Worm (Caenorhabditis elegans) whole organism, L1 larva: ENCODE measurements around the gene M02B7.2.

Source experiments
- C04F5.9 ChIP-seq: sonication (generic microtip); optimal IDR thresholded peaks from 2 replicates; lab custom pipeline; 2016; ENCODE audit warnings: missing genetic modification characterization, missing compliant biosample characterization
- C34B4.2 ChIP-seq: sonication (generic microtip); optimal IDR thresholded peaks from 2 replicates; lab custom pipeline; 2017; ENCODE audit warnings: mild to moderate bottlenecking, missing genetic modification characterization, missing compliant biosample characterization
- F16B12.6 ChIP-seq: fragments of 150-350 bp; optimal IDR thresholded peaks from 2 replicates; lab custom pipeline; 2014; ENCODE audit warnings: missing biosample characterization, missing genetic modification characterization
- aha-1 ChIP-seq: fragments of 150-350 bp; optimal IDR thresholded peaks from 2 replicates; lab custom pipeline; 2014; ENCODE audit warnings: missing biosample characterization, missing genetic modification characterization
- alr-1 ChIP-seq: fragments of 200-800 bp; sonication (Bioruptor generic); optimal IDR thresholded peaks from 2 replicates; lab custom pipeline; 2018; ENCODE audit warnings: borderline replicate concordance, mild to moderate bottlenecking, missing genetic modification characterization, missing compliant biosample characterization
- ama-1 ChIP-seq: fragments of 150-350 bp; optimal IDR thresholded peaks from 2 replicates; lab custom pipeline; 2014
- blmp-1 ChIP-seq: fragments of 150-350 bp; optimal IDR thresholded peaks from 2 replicates; lab custom pipeline; 2014; ENCODE audit warnings: missing biosample characterization, missing genetic modification characterization
- ceh-82 ChIP-seq, 3 experiments: fragments of 150-350 bp in 1 of 3; sonication (generic microtip) in 2 of 3; optimal IDR thresholded peaks; 2 replicates each; lab custom pipeline; 2014 to 2017; ENCODE audit warnings: missing biosample characterization in 3 of 3, missing genetic modification characterization in 3 of 3
- ceh-90 ChIP-seq: sonication (generic microtip); optimal IDR thresholded peaks from 2 replicates; lab custom pipeline; 2016; ENCODE audit warnings: missing genetic modification characterization, missing compliant biosample characterization
- dpl-1 ChIP-seq, 3 experiments: fragments of 150-350 bp in 2 of 3; sonication (generic microtip) in 1 of 3; optimal IDR thresholded peaks; 2 replicates each; lab custom pipeline; 2014 to 2017; ENCODE audit warnings: missing biosample characterization in 3 of 3, missing genetic modification characterization in 3 of 3, missing genetic modification reagents in 3 of 3
- dsc-1 ChIP-seq: sonication (generic microtip); optimal IDR thresholded peaks from 2 replicates; lab custom pipeline; 2016; ENCODE audit warnings: mild to moderate bottlenecking, missing genetic modification characterization, missing compliant biosample characterization
- efl-1 ChIP-seq, 4 experiments: fragments of 150-350 bp; optimal IDR thresholded peaks in 3 of 4; peaks in 1 of 4; 1 replicate in 1 of 4; 2 replicates in 3 of 4; lab custom pipeline; 2014; ENCODE audit warnings: missing biosample characterization in 2 of 4, missing genetic modification characterization in 2 of 4, missing genetic modification reagents in 2 of 4
- efl-3 ChIP-seq: fragments of 200-800 bp; sonication (Bioruptor generic); optimal IDR thresholded peaks from 2 replicates; lab custom pipeline; 2018; ENCODE audit warnings: mild to moderate bottlenecking, missing genetic modification characterization, missing compliant biosample characterization
- egl-13 ChIP-seq: sonication (generic microtip); optimal IDR thresholded peaks from 2 replicates; lab custom pipeline; 2016; ENCODE audit warnings: missing genotype, missing genetic modification reagents, missing genetic modification characterization, missing compliant biosample characterization
- elt-2 ChIP-seq: sonication (generic microtip); optimal IDR thresholded peaks from 2 replicates; lab custom pipeline; 2016; ENCODE audit warnings: missing genetic modification characterization, mild to moderate bottlenecking, inconsistent platforms, missing compliant biosample characterization, missing genetic modification reagents
- elt-3 ChIP-seq, 6 experiments: fragments of 150-350 bp in 1 of 6; sonication (generic microtip); optimal IDR thresholded peaks; 2 replicates each; lab custom pipeline; 2017 to 2018; ENCODE audit warnings: missing biosample characterization in 6 of 6, missing genetic modification characterization in 6 of 6, inconsistent platforms in 1 of 6
- ets-5 ChIP-seq: fragments of 200-800 bp; sonication (Bioruptor generic); IDR thresholded peaks from 2 replicates; pipeline ENCODE4 v1.3.6; 2022; ENCODE audit warnings: missing genetic modification characterization, missing compliant biosample characterization
- fkh-10 ChIP-seq: sonication (generic microtip); optimal IDR thresholded peaks from 2 replicates; lab custom pipeline; 2017; ENCODE audit warnings: missing biosample characterization, missing genetic modification reagents, missing genetic modification characterization
- fkh-4 ChIP-seq: sonication (generic microtip); optimal IDR thresholded peaks from 2 replicates; lab custom pipeline; 2016; ENCODE audit warnings: missing compliant biosample characterization, missing genetic modification characterization, borderline replicate concordance
- fos-1 ChIP-seq: fragments of 150-350 bp; optimal IDR thresholded peaks from 2 replicates; lab custom pipeline; 2014; ENCODE audit warnings: missing biosample characterization, missing genetic modification characterization
- hpl-2 ChIP-seq: fragments of 150-350 bp; optimal IDR thresholded peaks from 2 replicates; lab custom pipeline; 2014; ENCODE audit warnings: missing biosample characterization, missing genetic modification reagents, missing genetic modification characterization
- lin-13 ChIP-seq: fragments of 150-350 bp; optimal IDR thresholded peaks from 2 replicates; lab custom pipeline; 2014; ENCODE audit warnings: missing biosample characterization, missing genetic modification reagents, missing genetic modification characterization
- lin-14 ChIP-seq: fragments of 200-800 bp; sonication (Bioruptor generic); optimal IDR thresholded peaks from 2 replicates; lab custom pipeline; 2018; ENCODE audit warnings: mild to moderate bottlenecking, missing genetic modification characterization, moderate library complexity, missing compliant biosample characterization
- lin-39 ChIP-seq: fragments of 150-350 bp; optimal IDR thresholded peaks from 2 replicates; lab custom pipeline; 2014; ENCODE audit warnings: missing biosample characterization, missing genetic modification reagents, missing genetic modification characterization
- mab-9 ChIP-seq: fragments of 200-800 bp; sonication (Bioruptor generic); IDR thresholded peaks from 2 replicates; pipeline ENCODE4 v1.3.6; 2022; ENCODE audit warnings: missing genetic modification reagents, missing genetic modification characterization, missing compliant biosample characterization
- mef-2 ChIP-seq: fragments of 150-350 bp; optimal IDR thresholded peaks from 2 replicates; lab custom pipeline; 2014; ENCODE audit warnings: missing biosample characterization, missing genetic modification characterization
- nhr-47 ChIP-seq: sonication (generic microtip); optimal IDR thresholded peaks from 2 replicates; lab custom pipeline; 2016; ENCODE audit warnings: mild to moderate bottlenecking, missing genetic modification characterization, moderate library complexity, missing compliant biosample characterization
- nhr-71 ChIP-seq: sonication (generic microtip); optimal IDR thresholded peaks from 2 replicates; lab custom pipeline; 2016; ENCODE audit warnings: mild to moderate bottlenecking, missing genetic modification characterization, moderate library complexity, missing compliant biosample characterization
- nhr-76 ChIP-seq: sonication (generic microtip); optimal IDR thresholded peaks from 2 replicates; lab custom pipeline; 2017; ENCODE audit warnings: missing biosample characterization, missing genetic modification characterization
- nhr-84 ChIP-seq: sonication (generic microtip); optimal IDR thresholded peaks from 2 replicates; lab custom pipeline; 2017; ENCODE audit warnings: missing biosample characterization, missing genetic modification characterization
- nhr-85 ChIP-seq: sonication (generic microtip); peaks from one replicate; lab custom pipeline; 2016; ENCODE audit warnings: missing genetic modification characterization, inconsistent platforms, missing compliant biosample characterization
- nhr-90 ChIP-seq: sonication (generic microtip); optimal IDR thresholded peaks from 2 replicates; lab custom pipeline; 2016; ENCODE audit warnings: mild to moderate bottlenecking, missing genetic modification characterization, missing compliant biosample characterization; ENCODE audit not compliant: poor library complexity
- pax-3 ChIP-seq: fragments of 200-800 bp; sonication (Bioruptor generic); optimal IDR thresholded peaks from 2 replicates; lab custom pipeline; 2018; ENCODE audit warnings: mild to moderate bottlenecking, missing genetic modification characterization, moderate library complexity, missing compliant biosample characterization
- rnt-1 ChIP-seq: sonication (generic microtip); optimal IDR thresholded peaks from 2 replicates; lab custom pipeline; 2016; ENCODE audit warnings: mild to moderate bottlenecking, missing genetic modification characterization, moderate library complexity, missing compliant biosample characterization
- snpc-4 ChIP-seq: fragments of 150-350 bp; optimal IDR thresholded peaks from 2 replicates; lab custom pipeline; 2014; ENCODE audit warnings: missing biosample characterization, missing genetic modification characterization
- snu-23 ChIP-seq: sonication (generic microtip); optimal IDR thresholded peaks from 2 replicates; lab custom pipeline; 2016; ENCODE audit warnings: missing genetic modification characterization, missing compliant biosample characterization
- sptf-1 ChIP-seq: fragments of 150-350 bp; optimal IDR thresholded peaks from 2 replicates; lab custom pipeline; 2014; ENCODE audit warnings: missing biosample characterization, missing genetic modification characterization
- unc-86 ChIP-seq: sonication (generic microtip); optimal IDR thresholded peaks from 2 replicates; lab custom pipeline; 2016; ENCODE audit warnings: missing genetic modification characterization, missing compliant biosample characterization
- unc-98 ChIP-seq: fragments of 200-800 bp; sonication (Bioruptor generic); IDR thresholded peaks from 2 replicates; pipeline ENCODE4 v1.3.6; 2022; ENCODE audit warnings: missing genetic modification characterization, missing compliant biosample characterization
- vab-15 ChIP-seq: sonication (generic microtip); optimal IDR thresholded peaks from 2 replicates; lab custom pipeline; 2017; ENCODE audit warnings: missing genotype, mild to moderate bottlenecking, missing genetic modification characterization, missing compliant biosample characterization
- xbp-1 ChIP-seq: sonication (generic microtip); optimal IDR thresholded peaks from 2 replicates; lab custom pipeline; 2016; ENCODE audit warnings: missing genetic modification characterization, missing compliant biosample characterization
- zag-1 ChIP-seq: fragments of 150-350 bp; optimal IDR thresholded peaks from 2 replicates; lab custom pipeline; 2014; ENCODE audit warnings: missing biosample characterization, missing genetic modification characterization
- zip-4 ChIP-seq: fragments of 200-800 bp; sonication (Bioruptor generic); optimal IDR thresholded peaks from 2 replicates; lab custom pipeline; 2018; ENCODE audit warnings: mild to moderate bottlenecking, missing genetic modification characterization, moderate library complexity, missing compliant biosample characterization
- ztf-11 ChIP-seq, 2 experiments: sonication (generic microtip); optimal IDR thresholded peaks; 2 replicates each; lab custom pipeline; 2016 to 2017; ENCODE audit warnings: missing genetic modification characterization in 2 of 2, missing biosample characterization in 1 of 2, missing compliant biosample characterization in 1 of 2

M02B7.2 gene

DNA sequence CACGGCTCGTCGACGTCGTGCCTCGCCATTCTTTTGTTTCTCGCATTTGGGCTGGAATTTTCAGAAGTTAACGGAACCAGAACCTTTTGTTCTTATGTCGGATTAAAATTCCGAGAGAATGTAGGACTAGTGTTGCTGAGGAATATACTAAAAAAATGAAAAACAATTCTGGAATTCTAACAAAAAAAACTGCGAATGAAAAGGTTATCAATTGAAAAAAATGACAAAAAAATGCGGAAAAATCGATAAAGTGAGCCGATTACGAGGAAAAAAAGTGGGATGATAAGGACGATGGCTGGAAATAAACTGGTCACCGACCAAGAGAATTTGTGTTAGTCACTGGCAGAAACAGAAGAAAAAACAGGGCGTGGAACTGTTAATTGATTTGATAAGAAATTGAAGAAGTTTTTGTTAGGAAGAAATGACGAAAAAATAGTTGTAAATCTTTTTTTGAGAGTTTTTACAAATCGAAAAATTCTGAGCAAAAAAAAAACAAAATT is 15.9 kb downstream of the M02B7.2 start, which contains the start of gene bris-1:
bris-1 (minus strand) TSS at position 51 of the 500 bp plus-strand sequence.
- TF ChIP-seq dpl-1 (GFP tag; optimal IDR thresholded peaks at IDR 0.05; lab: Kevin White, UChicago) (no peak), nhr-85 (tag; lab: Kevin White, UChicago) (peak; percentile 12), elt-2 (tag; lab: Kevin White, UChicago) (peak; percentile 80)

DNA sequence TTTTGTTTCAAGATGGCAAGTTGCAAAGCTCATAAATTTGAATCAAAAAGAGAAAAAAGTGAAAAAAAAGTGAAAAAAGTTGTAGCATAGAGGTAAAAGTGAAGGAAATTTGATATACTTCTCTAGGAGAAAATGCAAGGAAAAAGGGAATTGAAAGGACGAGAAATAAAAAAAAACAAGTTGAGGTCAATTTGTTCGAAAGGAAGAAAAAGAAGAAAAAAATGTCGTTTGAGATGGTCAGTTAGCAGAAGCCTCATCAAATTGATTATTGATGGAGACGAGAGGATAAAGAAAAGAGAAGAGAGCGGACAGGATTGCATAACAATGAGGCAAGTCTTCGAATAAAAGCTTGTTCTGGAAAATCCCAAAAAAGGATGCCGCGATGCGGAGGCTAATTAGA is 16.8 kb downstream of the M02B7.2 start:
- TF ChIP-seq lin-14 (GFP tag; lab: Kevin White, UChicago) (peak; percentile 30), nhr-90 (tag; lab: Kevin White, UChicago) (no peak), efl-3 (GFP tag; lab: Kevin White, UChicago) (no peak), lin-13 (no peak), blmp-1 (tag; lab: Kevin White, UChicago) (peak; percentile 20), elt-2 (tag; lab: Kevin White, UChicago) (no peak), ceh-90 (tag; lab: Kevin White, UChicago) (no peak), mab-9 (GFP tag; lab: Robert Waterston, UW) (no peak), nhr-85 (tag; lab: Kevin White, UChicago) (peak; percentile 9), zag-1 (no peak), fkh-10 (GFP tag; lab: Kevin White, UChicago) (peak; percentile 95)

- TF ChIP-seq nhr-90 (tag; lab: Kevin White, UChicago): no peak
- TF ChIP-seq snu-23 (GFP tag; lab: Kevin White, UChicago): no peak
- TF ChIP-seq efl-1 (optimal IDR thresholded peaks at IDR 0.05; lab: Kevin White, UChicago): no peak
- TF ChIP-seq efl-1 (GFP tag; optimal IDR thresholded peaks at IDR 0.05 in 1 of 2; lab: Kevin White, UChicago): peak in 1 of 2 experiments; percentile 42
- TF ChIP-seq zag-1: no peak
- TF ChIP-seq vab-15 (tag; lab: Kevin White, UChicago): no peak
- no peak for TF ChIP-seq snpc-4 (tag; lab: Kevin White, UChicago)
- no peak for TF ChIP-seq elt-3 (tag; optimal IDR thresholded peaks at IDR 0.05; lab: Kevin White, UChicago)
- TF ChIP-seq unc-86 (tag; lab: Kevin White, UChicago): peak; percentile 65
- peak; percentile 43 for TF ChIP-seq elt-2 (tag; lab: Kevin White, UChicago)
- TF ChIP-seq nhr-71 (tag; lab: Kevin White, UChicago): peak; percentile 34
- TF ChIP-seq mef-2 (tag; lab: Kevin White, UChicago): no peak
- no peak for TF ChIP-seq xbp-1 (tag; lab: Kevin White, UChicago)
- TF ChIP-seq fkh-10 (GFP tag; lab: Kevin White, UChicago): no peak
- TF ChIP-seq lin-14 (GFP tag; lab: Kevin White, UChicago): peak; percentile 32
- no peak for TF ChIP-seq hpl-2
- peak; percentile 13 for TF ChIP-seq nhr-47 (tag; lab: Kevin White, UChicago)
- TF ChIP-seq lin-39 (tag; lab: Kevin White, UChicago): no peak
- no peak for TF ChIP-seq dsc-1
- no peak for TF ChIP-seq blmp-1 (tag; lab: Kevin White, UChicago)
- no peak for TF ChIP-seq nhr-76
- no peak for TF ChIP-seq C34B4.2 (tag; lab: Kevin White, UChicago)
Measured at ce11 chrIV:3821554-3821953, 18.2 kb downstream of the M02B7.2 start.

- TF ChIP-seq nhr-84 (tag; lab: Kevin White, UChicago): no peak
- no peak for TF ChIP-seq nhr-76
- no peak for TF ChIP-seq ama-1
- no peak for TF ChIP-seq egl-13 (tag; lab: Kevin White, UChicago)
- no peak for TF ChIP-seq unc-98
- no peak for TF ChIP-seq rnt-1 (tag; lab: Kevin White, UChicago)
- peak; percentile 20 for TF ChIP-seq snu-23 (GFP tag; lab: Kevin White, UChicago)
- TF ChIP-seq fos-1 (tag; lab: Kevin White, UChicago): no peak
- no peak for TF ChIP-seq hpl-2
- TF ChIP-seq zip-4 (GFP tag; lab: Kevin White, UChicago): no peak
- TF ChIP-seq snpc-4 (tag; lab: Kevin White, UChicago): no peak
- TF ChIP-seq nhr-71 (tag; lab: Kevin White, UChicago): peak; percentile 40
- no peak for TF ChIP-seq sptf-1 (tag; lab: Kevin White, UChicago)
- TF ChIP-seq ceh-82 (tag; optimal IDR thresholded peaks at IDR 0.05; lab: Kevin White, UChicago): peak in 2 of 3 experiments; percentile 31 to 59
- no peak for TF ChIP-seq alr-1 (tag; lab: Kevin White, UChicago)
- TF ChIP-seq mef-2 (tag; lab: Kevin White, UChicago): no peak
- TF ChIP-seq aha-1: no peak
- TF ChIP-seq pax-3 (tag; lab: Kevin White, UChicago): no peak
- no peak for TF ChIP-seq elt-3 (tag; optimal IDR thresholded peaks at IDR 0.05; lab: Kevin White, UChicago)
- no peak for TF ChIP-seq ztf-11 (tag; optimal IDR thresholded peaks at IDR 0.05; lab: Kevin White, UChicago)
- no peak for TF ChIP-seq unc-86 (tag; lab: Kevin White, UChicago)
- no peak for TF ChIP-seq F16B12.6
- peak; percentile 28 for TF ChIP-seq dsc-1
- TF ChIP-seq C04F5.9 (tag; lab: Kevin White, UChicago): no peak
- TF ChIP-seq fkh-4 (tag; lab: Kevin White, UChicago): no peak
- TF ChIP-seq ets-5 (GFP tag; lab: Robert Waterston, UW): no peak
Measured at ce11 chrIV:3824720-3825119, 21.3 kb downstream of the M02B7.2 start.
